Worm (Caenorhabditis elegans): Measurements from ENCODE around the gene F21C10.1.
A peak's percentile ranks its signal among the peaks of the same experiment; 100 is the strongest.

Gene F21C10.1

DNA sequence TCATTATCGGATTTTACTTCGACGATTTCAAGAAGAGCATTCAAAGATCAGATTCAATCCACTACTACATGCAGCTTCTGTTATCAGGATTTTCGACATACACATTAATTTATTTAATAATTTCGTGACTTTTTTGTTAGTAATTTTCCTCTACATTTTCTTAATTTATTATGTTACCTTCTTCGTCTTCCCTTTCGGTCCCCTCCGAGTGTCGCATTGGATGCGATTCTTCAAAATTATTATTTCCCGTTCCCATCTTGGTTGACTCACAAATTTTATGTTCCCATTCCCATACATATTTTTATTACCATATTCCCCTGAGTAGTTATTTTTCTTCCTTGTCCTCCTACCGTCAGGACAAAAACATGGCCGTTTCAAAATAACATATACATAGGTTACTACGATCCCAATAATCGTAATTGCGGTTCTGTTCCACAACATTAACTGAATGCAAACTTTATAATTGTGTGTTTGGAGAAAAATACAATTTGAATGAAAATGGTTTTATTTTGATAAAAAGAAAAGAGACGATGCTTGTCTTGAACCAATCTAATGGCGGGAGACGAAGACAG, 27.1 kb downstream of the F21C10.1 start:
- TF ChIP-seq mep-1 (tag; optimal IDR thresholded peaks at IDR 0.05) (peak; percentile 27), T26A8.4 (GFP tag; IDR thresholded peaks at IDR 0.05) (peak; percentile 82), ama-1 (optimal IDR thresholded peaks at IDR 0.05) (peak; percentile 79), zfp-3 (GFP tag; conservative IDR thresholded peaks at IDR 0.05) (peak; percentile 74; the same call in 1 of the 2 replicates)

DNA sequence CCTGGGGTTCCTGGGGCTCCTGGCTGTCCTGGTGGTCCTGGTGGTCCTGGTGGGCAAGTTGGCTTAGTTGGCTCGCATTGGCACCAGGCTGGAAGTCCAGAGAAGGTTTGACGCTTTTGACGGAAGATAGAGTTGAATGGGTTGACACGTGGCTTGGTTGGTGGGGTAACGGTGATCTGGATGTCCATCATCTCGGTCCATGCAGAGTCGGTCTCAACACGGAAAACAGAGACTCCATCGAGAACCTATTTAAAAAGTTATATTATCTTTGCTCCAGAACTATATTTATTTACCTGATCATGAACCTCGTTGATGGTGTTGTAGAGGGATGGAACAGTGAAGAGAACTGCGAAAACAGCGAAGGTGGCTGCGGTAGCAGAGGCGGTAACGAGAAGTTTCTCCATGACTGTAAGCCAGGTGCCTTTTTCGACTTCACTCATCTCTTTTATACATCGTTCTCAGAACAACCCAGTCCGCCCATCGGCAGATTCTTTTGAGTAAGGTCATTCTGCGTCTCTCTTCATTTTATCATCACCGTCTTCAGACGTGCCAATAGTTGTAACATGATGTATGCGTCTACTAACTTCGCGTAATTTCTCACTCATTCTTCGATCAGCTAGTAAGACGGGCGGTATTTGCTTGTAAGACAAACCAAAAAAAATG, 28.2 kb downstream of the F21C10.1 start, which contains the start of gene col-144:
TSS of gene col-144 (minus strand) at position 419 of the 663 bp plus-strand sequence.
- TF ChIP-seq ctbp-1 (GFP tag; IDR thresholded peaks at IDR 0.05) (no peak), hlh-11 (tag; optimal IDR thresholded peaks at IDR 0.05) (peak; percentile 40), ZK337.2 (GFP tag; IDR thresholded peaks at IDR 0.05) (no peak), ceh-44 (GFP tag; IDR thresholded peaks at IDR 0.05) (no peak), mep-1 (tag; optimal IDR thresholded peaks at IDR 0.05) (no peak), aha-1 (tag) (peak; percentile 95), set-16 (GFP tag; IDR thresholded peaks at IDR 0.05) (peak; percentile 86), nhr-102 (tag; optimal IDR thresholded peaks at IDR 0.05) (no peak), lin-15B (tag; optimal IDR thresholded peaks at IDR 0.05) (no peak), unc-62 (GFP tag; optimal IDR thresholded peaks at IDR 0.05 in 1 of 2) (peak in 1 of 2 experiments; percentile 17), unc-62 (tag; optimal IDR thresholded peaks at IDR 0.05) (no peak), lin-13 (GFP tag; optimal IDR thresholded peaks at IDR 0.05) (no peak), Y48G9A.11 (GFP tag; IDR thresholded peaks at IDR 0.05) (no peak), zfp-3 (GFP tag; conservative IDR thresholded peaks at IDR 0.05) (peak; percentile 32; the same call in 1 of the 2 replicates), nhr-28 (tag; optimal IDR thresholded peaks at IDR 0.05) (peak; percentile 63), nhr-25 (tag; optimal IDR thresholded peaks at IDR 0.05; ENCODE audit: borderline replicate concordance, insufficient read depth) (peak; percentile 63), T26A8.4 (GFP tag; IDR thresholded peaks at IDR 0.05) (peak; percentile 78), mxl-3 (GFP tag; optimal IDR thresholded peaks at IDR 0.05) (peak; percentile 19), egl-43 (GFP tag; IDR thresholded peaks at IDR 0.05) (0 out of 2 replicates have a peak, but pooled peaks have one; percentile 16), cey-2 (tag; optimal IDR thresholded peaks at IDR 0.05; ENCODE audit: borderline replicate concordance, insufficient read depth) (peak; percentile 9), hlh-30 (tag; optimal IDR thresholded peaks at IDR 0.05; ENCODE audit: insufficient read depth) (peak; percentile 41), madf-5 (GFP tag; IDR thresholded peaks at IDR 0.05) (0 out of 4 replicates have a peak, but pooled peaks of 1 of the 2 experiments have one; percentile 61), ama-1 (optimal IDR thresholded peaks at IDR 0.05) (peak; percentile 83)

DNA sequence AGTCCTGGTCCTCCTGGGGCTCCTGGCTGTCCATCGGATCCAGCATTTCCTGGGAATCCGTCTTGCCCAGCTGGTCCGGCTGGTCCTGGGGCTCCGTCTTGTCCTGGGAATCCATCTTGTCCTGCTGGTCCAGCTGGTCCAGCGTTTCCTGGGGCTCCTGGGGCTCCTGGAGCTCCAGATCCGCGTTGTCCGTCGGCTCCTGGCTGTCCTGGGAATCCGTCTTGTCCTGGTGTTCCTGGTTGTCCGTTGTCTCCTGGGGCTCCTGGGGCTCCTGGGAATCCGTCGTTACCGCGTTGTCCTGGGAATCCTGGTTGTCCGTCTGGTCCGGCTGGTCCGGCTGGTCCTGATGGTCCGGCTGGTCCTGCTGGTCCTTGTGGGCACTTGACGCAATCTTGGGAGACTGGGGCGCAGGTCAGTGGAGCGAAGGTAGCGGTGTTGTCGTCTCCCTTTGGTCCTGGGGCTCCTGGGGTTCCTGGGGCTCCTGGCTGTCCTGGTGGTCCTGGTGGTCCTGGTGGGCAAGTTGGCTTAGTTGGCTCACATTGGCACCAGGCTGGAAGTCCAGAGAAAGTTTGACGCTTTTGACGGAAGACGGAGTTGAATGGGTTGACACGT, 30.1 kb downstream of the F21C10.1 start:
- TF ChIP-seq set-16 (GFP tag; IDR thresholded peaks at IDR 0.05) (peak; percentile 96), egl-43 (GFP tag; IDR thresholded peaks at IDR 0.05) (0 out of 2 replicates have a peak, but pooled peaks have one; percentile 32), Y48G9A.11 (GFP tag; IDR thresholded peaks at IDR 0.05) (no peak), T26A8.4 (GFP tag; IDR thresholded peaks at IDR 0.05) (0 out of 2 replicates have a peak, but pooled peaks have one; percentile 43), gei-8 (GFP tag; optimal IDR thresholded peaks at IDR 0.05) (no peak)

DNA sequence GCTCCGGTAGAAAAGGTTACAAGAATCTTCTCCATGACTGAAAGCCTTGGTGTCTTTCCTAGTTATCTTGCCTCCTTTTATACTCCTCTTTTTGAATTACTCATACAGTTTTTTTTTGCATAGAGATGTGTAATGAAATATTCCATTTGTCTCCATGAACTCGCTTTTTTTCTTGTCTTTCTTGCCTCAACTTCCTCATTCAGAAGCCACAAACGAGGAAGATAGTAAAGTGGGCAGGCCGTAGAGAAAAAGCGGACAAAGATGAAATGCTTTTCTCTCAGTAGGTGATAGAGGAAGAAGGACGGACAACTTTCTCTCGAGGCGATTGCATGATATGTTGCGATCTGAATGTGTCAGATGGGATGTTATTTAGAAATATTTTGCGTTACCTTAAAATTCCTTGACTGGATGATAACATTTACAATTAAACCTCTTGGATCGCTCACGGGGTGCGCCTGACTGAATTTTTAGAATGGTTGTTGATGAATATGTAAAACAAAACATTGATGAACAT, 30.9 kb downstream of the F21C10.1 start, which contains the start of gene col-145:
TSS of gene col-145 (minus strand) at position 51 of the 514 bp plus-strand sequence.
- TF ChIP-seq nhr-11 (tag; optimal IDR thresholded peaks at IDR 0.05): no peak
- no peak for TF ChIP-seq egl-43 (GFP tag; IDR thresholded peaks at IDR 0.05)
- no peak for TF ChIP-seq zip-11 (GFP tag; IDR thresholded peaks at IDR 0.05)
- TF ChIP-seq hlh-11 (tag; optimal IDR thresholded peaks at IDR 0.05): no peak
- TF ChIP-seq hlh-30 (tag; optimal IDR thresholded peaks at IDR 0.05; ENCODE audit: insufficient read depth): no peak
- no peak for TF ChIP-seq Y48G9A.11 (GFP tag; IDR thresholded peaks at IDR 0.05)
- TF ChIP-seq mxl-3 (GFP tag; optimal IDR thresholded peaks at IDR 0.05): no peak

ce11 chrV:9163897-9164296, 31.8 kb downstream of the F21C10.1 start:
- 0 out of 2 replicates have a peak, but pooled peaks have one; percentile 52 for TF ChIP-seq T26A8.4 (GFP tag; IDR thresholded peaks at IDR 0.05)
- TF ChIP-seq unc-62 (GFP tag; optimal IDR thresholded peaks at IDR 0.05 in 1 of 2): peak in 1 of 2 experiments; percentile 24
- TF ChIP-seq unc-62 (tag; optimal IDR thresholded peaks at IDR 0.05): no peak
- no peak for TF ChIP-seq nhr-10 (tag; optimal IDR thresholded peaks at IDR 0.05)
- TF ChIP-seq mes-2 (tag; optimal IDR thresholded peaks at IDR 0.05; ENCODE audit: poor library complexity, severe bottlenecking): peak; percentile 35
- no peak for TF ChIP-seq duxl-1 (tag; optimal IDR thresholded peaks at IDR 0.05; ENCODE audit: poor library complexity)
- peak; percentile 39 for TF ChIP-seq mep-1 (tag; optimal IDR thresholded peaks at IDR 0.05)
- peak; percentile 98 for TF ChIP-seq ama-1 (optimal IDR thresholded peaks at IDR 0.05)
